Fruit fly (Drosophila melanogaster): ENCODE data around the gene RabGGTb.

Gene RabGGTb

dm6 chr2L:2857862-2858734 lies 20.8 kb upstream of the RabGGTb start:
- peak; percentile 47 for TF ChIP-seq vri (GFP tag; optimal IDR thresholded peaks at IDR 0.05)
- no peak for TF ChIP-seq dsx (GFP tag; optimal IDR thresholded peaks at IDR 0.05; ENCODE audit: poor library complexity, severe bottlenecking)
- TF ChIP-seq topi (GFP tag; optimal IDR thresholded peaks at IDR 0.05) = peak; percentile 33
- peak; percentile 23 to 47 for TF ChIP-seq ss (GFP tag; optimal IDR thresholded peaks at IDR 0.05)
- TF ChIP-seq CG11762 (GFP tag; optimal IDR thresholded peaks at IDR 0.05; ENCODE audit: insufficient read depth) = peak; percentile 36
- peak; percentile 92 for TF ChIP-seq fkh (GFP tag; optimal IDR thresholded peaks at IDR 0.05)
- peak; percentile 20 for TF ChIP-seq Hr39 (GFP tag; optimal IDR thresholded peaks at IDR 0.05)
- peak; percentile 88 for TF ChIP-seq CG8119 (GFP tag; IDR thresholded peaks at IDR 0.05)
- peak; percentile 54 for TF ChIP-seq CG10669 (GFP tag; optimal IDR thresholded peaks at IDR 0.05)
- peak; percentile 39 for TF ChIP-seq Sox102F (GFP tag; optimal IDR thresholded peaks at IDR 0.05)
- no peak for TF ChIP-seq cyc (GFP tag; optimal IDR thresholded peaks at IDR 0.05)
- TF ChIP-seq CG6276 (GFP tag; optimal IDR thresholded peaks at IDR 0.05) = peak; percentile 87
- peak; percentile 89 for TF ChIP-seq CG15336 (GFP tag; IDR thresholded peaks at IDR 0.05)
- peak; percentile 56 for TF ChIP-seq CG34406 (GFP tag; optimal IDR thresholded peaks at IDR 0.05)
- peak; percentile 50 for TF ChIP-seq Smox (GFP tag; optimal IDR thresholded peaks at IDR 0.05)
- TF ChIP-seq CG6792 (GFP tag; optimal IDR thresholded peaks at IDR 0.05) = peak; percentile 52
- peak; percentile 61 for TF ChIP-seq Blimp-1 (GFP tag; optimal IDR thresholded peaks at IDR 0.05)
- peak; percentile 46 for TF ChIP-seq Met (GFP tag; optimal IDR thresholded peaks at IDR 0.05)
- TF ChIP-seq Ets96B (tag; optimal IDR thresholded peaks at IDR 0.05) = peak; percentile 6
- TF ChIP-seq salr (GFP tag; optimal IDR thresholded peaks at IDR 0.05) = peak in 1 of 2 experiments; percentile 43
- peak; percentile 84 for TF ChIP-seq Eip78C (GFP tag)
- TF ChIP-seq OdsH (GFP tag; optimal IDR thresholded peaks at IDR 0.05) = peak; percentile 54
- TF ChIP-seq CG8632 (GFP tag; optimal IDR thresholded peaks at IDR 0.05) = peak; percentile 55
- peak; percentile 67 for TF ChIP-seq CG4318 (GFP tag; optimal IDR thresholded peaks at IDR 0.05)
- TF ChIP-seq CG7368 (GFP tag; optimal IDR thresholded peaks at IDR 0.05) = no peak
- TF ChIP-seq Eip75B (GFP tag; optimal IDR thresholded peaks at IDR 0.05) = peak; percentile 14
- TF ChIP-seq Sox14 (GFP tag; optimal IDR thresholded peaks at IDR 0.05) = peak; percentile 16
- peak; percentile 47 for TF ChIP-seq pdm3 (GFP tag; optimal IDR thresholded peaks at IDR 0.05)
- peak; percentile 78 for TF ChIP-seq svp (GFP tag)
- peak; percentile 44 for TF ChIP-seq esn (GFP tag; optimal IDR thresholded peaks at IDR 0.05)
- TF ChIP-seq Sox15 (GFP tag; optimal IDR thresholded peaks at IDR 0.05) = no peak
- TF ChIP-seq CG16779 (tag; optimal IDR thresholded peaks at IDR 0.05) = no peak
- TF ChIP-seq CG11294 (GFP tag; IDR thresholded peaks at IDR 0.05) = peak; percentile 44; the same call in 1 of the 2 replicates
- TF ChIP-seq CG6808 (GFP tag; optimal IDR thresholded peaks at IDR 0.05) = peak; percentile 42
- peak; percentile 17 for TF ChIP-seq lz (GFP tag; optimal IDR thresholded peaks at IDR 0.05)
- TF ChIP-seq CG3032 (tag; optimal IDR thresholded peaks at IDR 0.05) = no peak
- peak; percentile 88 for TF ChIP-seq eg (GFP tag; IDR thresholded peaks at IDR 0.05)
- no peak for TF ChIP-seq Eip93F (GFP tag; optimal IDR thresholded peaks at IDR 0.05)
- no peak for TF ChIP-seq CG11902 (GFP tag; optimal IDR thresholded peaks at IDR 0.05)
- no peak for TF ChIP-seq fd59A (GFP tag; optimal IDR thresholded peaks at IDR 0.05)
- peak; percentile 68 for TF ChIP-seq Lpt (GFP tag; optimal IDR thresholded peaks at IDR 0.05)
- TF ChIP-seq CG6854 (GFP tag; optimal IDR thresholded peaks at IDR 0.05) = no peak
- peak; percentile 75 for TF ChIP-seq CG6163 (GFP tag; IDR thresholded peaks at IDR 0.05)
- TF ChIP-seq fd85E (GFP tag; optimal IDR thresholded peaks at IDR 0.05) = no peak
- TF ChIP-seq CG3919 (GFP tag; optimal IDR thresholded peaks at IDR 0.05) = peak; percentile 77
- TF ChIP-seq Ets21C (GFP tag; optimal IDR thresholded peaks at IDR 0.05) = no peak
- peak; percentile 74 for TF ChIP-seq Hr4 (GFP tag; optimal IDR thresholded peaks at IDR 0.05)
- peak; percentile 42 for TF ChIP-seq CG10631 (GFP tag; optimal IDR thresholded peaks at IDR 0.05)
- peak; percentile 78 for TF ChIP-seq net (GFP tag; optimal IDR thresholded peaks at IDR 0.05)
- peak; percentile 66 for TF ChIP-seq achi (GFP tag; optimal IDR thresholded peaks at IDR 0.05)

All from whole organism, prepupa.